Fruit fly (Drosophila melanogaster): ENCODE measurements around the gene CG10068.

CG10068 gene

DNA sequence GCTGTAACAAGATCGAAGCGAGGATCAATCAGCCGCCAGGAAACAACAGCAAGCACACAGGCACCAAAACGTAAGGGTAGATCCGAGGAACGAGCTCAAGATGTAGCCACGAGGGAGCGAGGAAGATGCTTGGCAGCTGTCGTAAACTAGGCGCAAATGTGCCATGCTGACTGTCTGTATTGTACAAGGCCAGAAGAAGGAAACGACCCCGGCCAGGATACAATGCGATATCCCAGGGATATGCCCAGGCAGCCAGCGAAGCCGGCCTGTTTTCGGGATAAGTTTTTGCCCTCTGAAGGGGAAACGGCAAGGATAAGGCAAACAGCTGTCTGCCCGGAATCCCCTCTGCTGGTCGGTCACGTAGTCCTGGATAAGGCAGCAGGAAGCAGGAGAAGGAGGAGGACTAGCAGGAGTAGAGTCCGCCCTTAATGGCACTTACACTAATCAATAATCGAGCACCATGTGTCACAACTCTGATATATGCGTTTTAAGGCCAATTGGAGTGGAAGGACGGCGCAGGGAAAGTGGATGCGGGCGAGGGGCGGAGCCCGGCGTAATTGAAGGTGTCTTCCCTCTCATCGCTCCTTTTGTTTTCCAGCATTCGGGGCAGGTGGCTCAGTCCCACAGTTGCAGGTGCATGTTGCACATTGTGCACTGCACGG is 22.2 kb downstream of the CG10068 start:
- TF ChIP-seq CG9705 (GFP tag; optimal IDR thresholded peaks at IDR 0.05) (no peak), OdsH (GFP tag; optimal IDR thresholded peaks at IDR 0.05) (no peak), Vsx2 (GFP tag; optimal IDR thresholded peaks at IDR 0.05; ENCODE audit: partially characterized antibody) (no peak), Abd-B (GFP tag; optimal IDR thresholded peaks at IDR 0.05) (no peak), Hr83 (GFP tag; optimal IDR thresholded peaks at IDR 0.05; ENCODE audit: poor library complexity, severe bottlenecking) (no peak), Mio (GFP tag; optimal IDR thresholded peaks at IDR 0.05) (no peak), tai (GFP tag; optimal IDR thresholded peaks at IDR 0.05) (no peak), Jra (GFP tag; optimal IDR thresholded peaks at IDR 0.05) (no peak), Dfd (GFP tag; optimal IDR thresholded peaks at IDR 0.05) (no peak), GATAd (GFP tag; optimal IDR thresholded peaks at IDR 0.05) (no peak), dsf (GFP tag; optimal IDR thresholded peaks at IDR 0.05; ENCODE audit: borderline replicate concordance) (no peak), N (GFP tag; optimal IDR thresholded peaks at IDR 0.05) (no peak), psq (GFP tag; optimal IDR thresholded peaks at IDR 0.05) (no peak), brk (GFP tag; optimal IDR thresholded peaks at IDR 0.05) (no peak), rgr (GFP tag; optimal IDR thresholded peaks at IDR 0.05) (no peak), br (GFP tag; optimal IDR thresholded peaks at IDR 0.05) (no peak), fru (GFP tag; optimal IDR thresholded peaks at IDR 0.05) (no peak), h (GFP tag; optimal IDR thresholded peaks at IDR 0.05) (no peak)

- TF ChIP-seq usp (GFP tag; optimal IDR thresholded peaks at IDR 0.05) (no peak), fru (GFP tag; optimal IDR thresholded peaks at IDR 0.05) (no peak), CG32264 (GFP tag; optimal IDR thresholded peaks at IDR 0.05) (no peak), GATAd (GFP tag; optimal IDR thresholded peaks at IDR 0.05) (no peak), dmrt93B (GFP tag; optimal IDR thresholded peaks at IDR 0.05) (no peak), Abd-B (GFP tag; optimal IDR thresholded peaks at IDR 0.05) (no peak), N (GFP tag; optimal IDR thresholded peaks at IDR 0.05) (no peak), sage (GFP tag; optimal IDR thresholded peaks at IDR 0.05) (no peak), psq (GFP tag; optimal IDR thresholded peaks at IDR 0.05) (no peak), HLH106 (tag; optimal IDR thresholded peaks at IDR 0.05) (no peak), jim (GFP tag; optimal IDR thresholded peaks at IDR 0.05) (no peak), dsf (GFP tag; optimal IDR thresholded peaks at IDR 0.05; ENCODE audit: borderline replicate concordance) (no peak), Hr83 (GFP tag; optimal IDR thresholded peaks at IDR 0.05; ENCODE audit: poor library complexity, severe bottlenecking) (no peak), sv (GFP tag; optimal IDR thresholded peaks at IDR 0.05) (no peak), dl (GFP tag; optimal IDR thresholded peaks at IDR 0.05; ENCODE audit: insufficient read depth in 1 of 2, partially characterized antibody in 2 of 2) (no peak), Jra (GFP tag; optimal IDR thresholded peaks at IDR 0.05) (no peak), h (GFP tag; optimal IDR thresholded peaks at IDR 0.05) (no peak)
Measured at dm6 chr3R:7104308-7104707, 23.5 kb downstream of the CG10068 start.

DNA sequence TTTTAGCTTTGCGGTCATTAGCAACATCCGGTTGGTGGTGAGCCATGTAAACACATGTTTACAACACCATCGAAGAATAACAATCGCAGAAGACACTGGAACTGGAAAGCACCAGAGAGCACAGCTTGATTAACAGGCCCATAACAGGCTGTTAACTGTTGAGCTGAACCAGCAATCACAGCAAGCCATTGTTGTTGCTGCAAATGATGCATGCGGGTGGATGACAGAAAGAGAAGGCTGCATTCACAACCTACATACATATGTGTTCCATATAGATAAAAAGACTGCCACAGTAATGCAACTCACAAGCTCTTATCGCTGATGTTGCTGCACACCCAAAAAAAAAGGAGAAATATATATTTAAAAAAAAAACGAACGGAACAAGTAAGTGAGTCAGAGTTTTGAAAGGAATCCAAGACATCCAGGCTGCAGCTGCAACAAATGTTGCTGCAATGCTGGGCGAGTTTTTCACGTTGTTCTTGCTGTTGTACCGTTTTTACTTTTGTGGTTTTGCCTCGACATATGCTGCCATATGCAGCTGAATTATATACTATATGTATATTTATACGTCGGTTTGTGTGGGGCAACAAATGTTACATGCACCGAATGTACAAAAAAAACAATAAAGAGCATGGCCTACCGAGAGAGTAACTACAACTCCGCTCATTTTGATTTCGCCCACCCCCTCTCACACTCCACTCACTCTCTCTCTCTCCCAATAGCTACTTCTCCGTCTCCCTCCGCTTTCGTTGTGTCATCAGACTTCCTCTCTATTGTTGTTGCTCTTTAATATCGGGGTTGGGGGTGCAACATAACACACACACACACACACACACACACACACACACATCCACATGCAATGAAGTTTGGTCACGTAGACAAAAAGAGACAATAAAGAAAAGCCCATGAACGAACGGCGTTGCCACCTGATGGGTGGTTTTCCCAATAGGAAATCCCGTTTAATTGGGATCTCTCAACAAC is 24.7 kb downstream of the CG10068 start:
- no peak for TF ChIP-seq Hnf4 (GFP tag; optimal IDR thresholded peaks at IDR 0.05)
- peak; percentile 72 for TF ChIP-seq Dif (GFP tag; optimal IDR thresholded peaks at IDR 0.05; ENCODE audit: partially characterized antibody)
- no peak for TF ChIP-seq Rel (GFP tag; optimal IDR thresholded peaks at IDR 0.05)
- peak; percentile 0 for TF ChIP-seq Rel (tag; optimal IDR thresholded peaks at IDR 0.05)
- peak in 1 of 2 experiments; percentile 79 for TF ChIP-seq dl (GFP tag; optimal IDR thresholded peaks at IDR 0.05; ENCODE audit: insufficient read depth in 1 of 2, partially characterized antibody in 2 of 2)
- TF ChIP-seq psq (GFP tag; optimal IDR thresholded peaks at IDR 0.05) = peak; percentile 23
- TF ChIP-seq jim (GFP tag; optimal IDR thresholded peaks at IDR 0.05) = no peak
- TF ChIP-seq sage (GFP tag; optimal IDR thresholded peaks at IDR 0.05) = peak; percentile 45
- TF ChIP-seq OdsH (GFP tag; optimal IDR thresholded peaks at IDR 0.05) = no peak
- TF ChIP-seq Vsx2 (GFP tag; optimal IDR thresholded peaks at IDR 0.05; ENCODE audit: partially characterized antibody) = peak; percentile 11
- TF ChIP-seq CrebA (GFP tag; optimal IDR thresholded peaks at IDR 0.05; ENCODE audit: borderline replicate concordance) = no peak
- TF ChIP-seq woc (GFP tag; optimal IDR thresholded peaks at IDR 0.05) = peak; percentile 2
- peak; percentile 23 for TF ChIP-seq Dfd (GFP tag; optimal IDR thresholded peaks at IDR 0.05)
